Fruit fly (Drosophila melanogaster) whole organism, embryonic: ENCODE measurements around the gene Tmhs.

Experiments
- Asciz ChIP-seq: fragments of 200-800 bp; sonication (Bioruptor generic); optimal IDR thresholded peaks from 2 replicates; lab custom pipeline; 2017; ENCODE audit warnings: missing biosample characterization, mild to moderate bottlenecking, missing genetic modification characterization, missing genetic modification reagents
- CG1233 ChIP-seq: fragments of 200-800 bp; sonication (Bioruptor generic); optimal IDR thresholded peaks from 4 replicates; lab custom pipeline; 2018; ENCODE audit warnings: missing biosample characterization, mild to moderate bottlenecking, missing genetic modification characterization
- CG13624 ChIP-seq: fragments of 200-800 bp; sonication (Bioruptor generic); optimal IDR thresholded peaks from 2 replicates; lab custom pipeline; 2016; ENCODE audit warnings: missing biosample characterization, missing genetic modification characterization
- CG15269 ChIP-seq: fragments of 200-800 bp; sonication (Bioruptor generic); optimal IDR thresholded peaks from 2 replicates; lab custom pipeline; 2018; ENCODE audit warnings: missing biosample characterization, mild to moderate bottlenecking, missing genetic modification characterization, moderate library complexity
- CG15601 ChIP-seq: fragments of 200-800 bp; sonication (Bioruptor generic); optimal IDR thresholded peaks from 3 replicates; lab custom pipeline; 2019; ENCODE audit warnings: missing biosample characterization, mild to moderate bottlenecking, missing genetic modification characterization, moderate library complexity
- CG1602 ChIP-seq: fragments of 200-800 bp; sonication (Bioruptor generic); optimal IDR thresholded peaks from 3 replicates; lab custom pipeline; 2016; ENCODE audit warnings: missing biosample characterization, missing genetic modification characterization
- CG17385 ChIP-seq: fragments of 200-800 bp; sonication (Bioruptor generic); optimal IDR thresholded peaks from 3 replicates; lab custom pipeline; 2018; ENCODE audit warnings: missing biosample characterization, mild to moderate bottlenecking, missing genetic modification characterization
- CG2712 ChIP-seq: fragments of 200-800 bp; optimal IDR thresholded peaks from 3 replicates; lab custom pipeline; 2019; ENCODE audit warnings: missing biosample characterization, mild to moderate bottlenecking, missing genetic modification characterization, moderate library complexity
- CG2875 ChIP-seq: fragments of 200-800 bp; sonication (Bioruptor generic); optimal IDR thresholded peaks from 2 replicates; lab custom pipeline; 2017; ENCODE audit warnings: missing biosample characterization, mild to moderate bottlenecking, missing genetic modification characterization, missing genetic modification reagents
- CG6791 ChIP-seq: fragments of 200-800 bp; sonication (Bioruptor generic); IDR thresholded peaks from 3 replicates; pipeline ENCODE4 v1.3.6; 2022; ENCODE audit warnings: missing biosample characterization, missing genetic modification characterization; ENCODE audit not compliant: partially characterized antibody
- CG8388 ChIP-seq: fragments of 200-800 bp; sonication (Bioruptor generic); optimal IDR thresholded peaks from 2 replicates; lab custom pipeline; 2019; ENCODE audit warnings: missing biosample characterization, mild to moderate bottlenecking, missing genetic modification characterization, moderate library complexity
- CG9797 ChIP-seq: fragments of 200-800 bp; sonication (Bioruptor generic); optimal IDR thresholded peaks from 3 replicates; lab custom pipeline; 2018; ENCODE audit warnings: missing biosample characterization, mild to moderate bottlenecking, missing genetic modification characterization
- CkIIα-i1 ChIP-seq: fragments of 200-800 bp; sonication (Bioruptor generic); IDR thresholded peaks from 2 replicates; pipeline ENCODE4 v1.3.6; 2022; ENCODE audit warnings: missing biosample characterization, missing genetic modification characterization
- CoRest ChIP-seq: fragments of 200-800 bp; sonication (Bioruptor generic); optimal IDR thresholded peaks from 3 replicates; lab custom pipeline; 2018; ENCODE audit warnings: missing biosample characterization, mild to moderate bottlenecking, missing genetic modification characterization, moderate library complexity
- D ChIP-seq, 2 experiments: fragments of 200-800 bp in 1 of 2; fragments of >200 bp in 1 of 2; sonication (Bioruptor generic) in 1 of 2; optimal IDR thresholded peaks; 2 replicates in 1 of 2; 3 replicates in 1 of 2; lab custom pipeline; 2017; ENCODE audit warnings: mild to moderate bottlenecking in 1 of 2, missing biosample characterization in 1 of 2, missing genetic modification characterization in 1 of 2, missing genetic modification reagents in 1 of 2
- Ets65A ChIP-seq: fragments of 200-800 bp; sonication (Bioruptor generic); peaks from one replicate; lab custom pipeline; 2016; ENCODE audit warnings: missing biosample characterization, missing genetic modification characterization
- Gug ChIP-seq: fragments of 200-800 bp; sonication (Bioruptor generic); IDR thresholded peaks from 4 replicates; pipeline ENCODE4 v1.3.6; 2022; ENCODE audit warnings: missing biosample characterization, missing genetic modification characterization
- H15 ChIP-seq: fragments of 200-800 bp; sonication (Bioruptor generic); IDR thresholded peaks from 3 replicates; pipeline ENCODE4 v1.3.6; 2022; ENCODE audit warnings: missing biosample characterization, missing genetic modification characterization
- Hand ChIP-seq: fragments of 200-800 bp; sonication (Bioruptor generic); optimal IDR thresholded peaks from 2 replicates; lab custom pipeline; 2017; ENCODE audit warnings: mild to moderate bottlenecking, missing biosample characterization, missing genetic modification reagents, missing genetic modification characterization
- Jarid2 ChIP-seq: fragments of 200-800 bp; sonication (Bioruptor generic); optimal IDR thresholded peaks from 3 replicates; lab custom pipeline; 2017; ENCODE audit warnings: mild to moderate bottlenecking, missing biosample characterization, missing genetic modification reagents, missing genetic modification characterization
- Med ChIP-seq: fragments of 200-800 bp; sonication (Bioruptor generic); peaks from one replicate; lab custom pipeline; 2016; ENCODE audit warnings: missing biosample characterization, missing genetic modification characterization, mild to moderate bottlenecking, inconsistent platforms, moderate library complexity
- Scr ChIP-seq: fragments of 200-800 bp; sonication (Bioruptor generic); IDR thresholded peaks from 2 replicates; pipeline ENCODE4 v1.3.6; 2022; ENCODE audit warnings: missing biosample characterization, missing genetic modification characterization; ENCODE audit not compliant: partially characterized antibody
- Sox102F ChIP-seq: fragments of 200-800 bp; sonication (Bioruptor generic); optimal IDR thresholded peaks from 2 replicates; lab custom pipeline; 2018; ENCODE audit warnings: missing biosample characterization, mild to moderate bottlenecking, missing genetic modification characterization, moderate library complexity
- Sry-β ChIP-seq: fragments of 200-800 bp; sonication (Bioruptor generic); optimal IDR thresholded peaks from 2 replicates; lab custom pipeline; 2018; ENCODE audit warnings: missing biosample characterization, mild to moderate bottlenecking, missing genetic modification characterization, moderate library complexity
- Taf1 ChIP-seq: fragments of 200-800 bp; sonication (Bioruptor generic); IDR thresholded peaks from 2 replicates; pipeline ENCODE4 v1.3.6; 2022; ENCODE audit warnings: missing biosample characterization, missing genetic modification characterization
- ap ChIP-seq: fragments of 200-800 bp; sonication (Bioruptor generic); IDR thresholded peaks from 2 replicates; pipeline ENCODE4 v1.3.6; 2022; ENCODE audit warnings: missing biosample characterization, missing genetic modification characterization
- ash1 ChIP-seq: fragments of 200-800 bp; sonication (Bioruptor generic); optimal IDR thresholded peaks from 2 replicates; lab custom pipeline; 2018; ENCODE audit warnings: missing biosample characterization, mild to moderate bottlenecking, missing genetic modification characterization
- bbx ChIP-seq: fragments of 200-800 bp; sonication (Bioruptor generic); IDR thresholded peaks from 2 replicates; pipeline ENCODE4 v1.3.6; 2022; ENCODE audit warnings: missing biosample characterization, missing genetic modification characterization; ENCODE audit not compliant: partially characterized antibody
- croc ChIP-seq: fragments of 200-800 bp; sonication (Bioruptor generic); conservative IDR thresholded peaks from 3 replicates; pipeline ENCODE4 v1.3.6; 2022; ENCODE audit warnings: missing biosample characterization, missing genetic modification characterization
- dm ChIP-seq: fragments of 200-800 bp; sonication (Bioruptor generic); optimal IDR thresholded peaks from 3 replicates; lab custom pipeline; 2016; ENCODE audit warnings: missing biosample characterization, missing genetic modification characterization
- emc ChIP-seq: fragments of 200-800 bp; sonication (Bioruptor generic); optimal IDR thresholded peaks from 2 replicates; lab custom pipeline; 2016; ENCODE audit warnings: missing biosample characterization, missing genetic modification characterization
- eve ChIP-seq, 2 experiments: fragments of >200 bp; optimal IDR thresholded peaks; 2 replicates each; lab custom pipeline; 2017; ENCODE audit warnings: missing biosample characterization in 2 of 2, missing genetic modification characterization in 2 of 2
- ftz-f1 ChIP-seq: fragments of 200-800 bp; sonication (Bioruptor generic); optimal IDR thresholded peaks from 2 replicates; lab custom pipeline; 2016; ENCODE audit warnings: missing biosample characterization, missing genetic modification characterization
- gsb-n ChIP-seq: fragments of 200-800 bp; sonication (Bioruptor generic); optimal IDR thresholded peaks from 3 replicates; lab custom pipeline; 2018; ENCODE audit warnings: missing biosample characterization, mild to moderate bottlenecking, missing genetic modification characterization
- inv ChIP-seq: fragments of 200-800 bp; sonication (Bioruptor generic); IDR thresholded peaks from 2 replicates; pipeline ENCODE4 v1.3.6; 2022; ENCODE audit warnings: missing biosample characterization, missing genetic modification characterization; ENCODE audit not compliant: partially characterized antibody
- jing ChIP-seq: fragments of 200-800 bp; sonication (Bioruptor generic); optimal IDR thresholded peaks from 2 replicates; lab custom pipeline; 2018; ENCODE audit warnings: missing biosample characterization, mild to moderate bottlenecking, missing genetic modification characterization
- kni ChIP-seq: fragments of 200-800 bp; sonication (Bioruptor generic); optimal IDR thresholded peaks from 3 replicates; lab custom pipeline; 2017; ENCODE audit warnings: mild to moderate bottlenecking, missing biosample characterization, missing genetic modification reagents, missing genetic modification characterization
- lab ChIP-seq: fragments of 200-800 bp; sonication (Bioruptor generic); optimal IDR thresholded peaks from 3 replicates; lab custom pipeline; 2017; ENCODE audit warnings: missing biosample characterization, missing genetic modification characterization, mild to moderate bottlenecking, moderate library complexity, missing genetic modification reagents
- mam ChIP-seq: fragments of 200-800 bp; sonication (Bioruptor generic); optimal IDR thresholded peaks from 3 replicates; lab custom pipeline; 2016; ENCODE audit warnings: missing biosample characterization, missing genetic modification characterization
- pfk ChIP-seq: fragments of 200-800 bp; sonication (Bioruptor generic); optimal IDR thresholded peaks from 2 replicates; lab custom pipeline; 2018; ENCODE audit warnings: missing biosample characterization, mild to moderate bottlenecking, missing genetic modification characterization, moderate library complexity
- pho ChIP-seq: fragments of 200-800 bp; sonication (Bioruptor generic); optimal IDR thresholded peaks from 2 replicates; lab custom pipeline; 2016; ENCODE audit warnings: missing biosample characterization, missing genetic modification characterization
- phol ChIP-seq: fragments of 200-800 bp; sonication (Bioruptor generic); optimal IDR thresholded peaks from 3 replicates; lab custom pipeline; 2018; ENCODE audit warnings: missing biosample characterization, mild to moderate bottlenecking, missing genetic modification characterization, moderate library complexity
- pita ChIP-seq: fragments of 200-800 bp; sonication (Bioruptor generic); optimal IDR thresholded peaks from 2 replicates; lab custom pipeline; 2017; ENCODE audit warnings: missing biosample characterization, mild to moderate bottlenecking, missing genetic modification characterization
- pzg ChIP-seq: fragments of 200-800 bp; sonication (Bioruptor generic); optimal IDR thresholded peaks from 3 replicates; lab custom pipeline; 2018; ENCODE audit warnings: missing biosample characterization, mild to moderate bottlenecking, missing genetic modification characterization, moderate library complexity
- tio ChIP-seq: fragments of 200-800 bp; sonication (Bioruptor generic); optimal IDR thresholded peaks from 2 replicates; lab custom pipeline; 2017; ENCODE audit warnings: missing biosample characterization, missing genetic modification characterization, inconsistent platforms
- unpg ChIP-seq: fragments of 200-800 bp; sonication (Bioruptor generic); optimal IDR thresholded peaks from 3 replicates; lab custom pipeline; 2018; ENCODE audit warnings: missing biosample characterization, mild to moderate bottlenecking, missing genetic modification characterization, moderate library complexity
- vvl ChIP-seq: fragments of 200-800 bp; sonication (Bioruptor generic); IDR thresholded peaks from 2 replicates; pipeline ENCODE4 v1.3.6; 2022; ENCODE audit warnings: missing biosample characterization, missing genetic modification characterization
- wdn ChIP-seq: fragments of 200-800 bp; sonication (Bioruptor generic); IDR thresholded peaks from 2 replicates; pipeline ENCODE4 v1.3.6; 2022; ENCODE audit warnings: missing biosample characterization, missing genetic modification characterization
- zen ChIP-seq: fragments of 200-800 bp; sonication (Bioruptor generic); optimal IDR thresholded peaks from 3 replicates; lab custom pipeline; 2018; ENCODE audit warnings: missing biosample characterization, mild to moderate bottlenecking, missing genetic modification characterization, moderate library complexity

The Tmhs gene

DNA sequence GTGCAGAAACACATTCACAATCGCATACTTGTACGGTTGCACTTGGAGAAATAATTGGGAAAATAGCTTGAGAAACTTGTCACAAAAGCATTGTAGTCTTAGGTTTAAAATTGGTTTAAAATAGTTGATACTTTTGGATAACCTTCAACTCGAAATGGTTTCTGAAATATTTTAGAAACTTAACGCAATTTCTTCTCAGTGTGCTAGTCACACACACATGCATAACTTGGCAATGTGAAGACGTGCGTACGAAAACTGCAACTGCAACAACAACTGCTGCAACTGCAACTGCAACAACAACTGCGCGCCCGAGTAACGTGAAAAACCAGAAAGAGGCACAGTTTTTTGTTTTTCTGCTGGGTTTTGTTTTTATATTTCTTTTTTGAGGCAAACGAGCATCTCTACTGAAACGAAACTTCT, 678 bp downstream of the Tmhs start (continued):
- TF ChIP-seq Hand: no peak
- TF ChIP-seq emc (GFP tag; lab: Kevin White, UChicago): peak; percentile 40
- TF ChIP-seq dm: peak; percentile 55
- TF ChIP-seq CG2875: peak; percentile 81
- TF ChIP-seq zen: peak; percentile 97
- no peak for TF ChIP-seq Jarid2 (GFP tag; lab: Kevin White, UChicago)
- TF ChIP-seq CoRest: peak; percentile 79
- no peak for TF ChIP-seq pita (GFP tag; lab: Kevin White, UChicago)
- TF ChIP-seq croc: peak; percentile 84
- peak; percentile 40 for TF ChIP-seq pho
- TF ChIP-seq CG1233: peak; percentile 80
- peak; percentile 96 for TF ChIP-seq Med (GFP tag; lab: Kevin White, UChicago)
- TF ChIP-seq ftz-f1 (GFP tag; lab: Kevin White, UChicago): no peak
- TF ChIP-seq CG1602 (GFP tag; lab: Kevin White, UChicago): peak; percentile 74
- peak; percentile 85 for TF ChIP-seq Asciz (GFP tag; lab: Kevin White, UChicago)
- TF ChIP-seq vvl (GFP tag; lab: Robert Waterston, UW): peak; percentile 90
- no peak for TF ChIP-seq pfk (GFP tag; lab: Kevin White, UChicago)
- peak; percentile 51; the same call in 2 of the 4 replicates for TF ChIP-seq Gug (GFP tag; lab: Robert Waterston, UW)
- TF ChIP-seq gsb-n (tag; lab: Kevin White, UChicago): peak; percentile 81
- no peak for TF ChIP-seq Scr (GFP tag; lab: Robert Waterston, UW)
- TF ChIP-seq CG6791 (GFP tag; lab: Robert Waterston, UW): no peak
- no peak for TF ChIP-seq D (optimal IDR thresholded peaks at IDR 0.05; lab: Kevin White, UChicago)
- peak; percentile 84 for TF ChIP-seq D (GFP tag; optimal IDR thresholded peaks at IDR 0.05; lab: Kevin White, UChicago)
- no peak for TF ChIP-seq ash1 (GFP tag; lab: Kevin White, UChicago)
- peak; percentile 1 for TF ChIP-seq Sry-β
- TF ChIP-seq CG17385 (GFP tag; lab: Kevin White, UChicago): peak; percentile 74
- TF ChIP-seq eve (GFP tag; optimal IDR thresholded peaks at IDR 0.05; lab: Kevin White, UChicago): peak; percentile 74 to 92
- TF ChIP-seq bbx (GFP tag; lab: Robert Waterston, UW): no peak
- TF ChIP-seq wdn (GFP tag; lab: Robert Waterston, UW): peak; percentile 38; the same call in 1 of the 2 replicates
- TF ChIP-seq pzg: no peak
- no peak for TF ChIP-seq CkIIα-i1 (GFP tag; lab: Robert Waterston, UW)
- TF ChIP-seq phol (tag; lab: Kevin White, UChicago): peak; percentile 93
- TF ChIP-seq CG2712 (tag; lab: Kevin White, UChicago): peak; percentile 91
- TF ChIP-seq CG15269 (tag; lab: Kevin White, UChicago): peak; percentile 82
- TF ChIP-seq unpg (GFP tag; lab: Kevin White, UChicago): peak; percentile 83
- peak; percentile 58 for TF ChIP-seq CG13624 (GFP tag; lab: Kevin White, UChicago)
- peak; percentile 77 for TF ChIP-seq tio
- peak; percentile 80 for TF ChIP-seq H15 (GFP tag; lab: Robert Waterston, UW)
- peak; percentile 79 for TF ChIP-seq CG8388 (GFP tag; lab: Kevin White, UChicago)
- peak; percentile 91 for TF ChIP-seq Sox102F (GFP tag; lab: Kevin White, UChicago)
- TF ChIP-seq mam (GFP tag; lab: Kevin White, UChicago): peak; percentile 39
- peak; percentile 98 for TF ChIP-seq Ets65A (GFP tag; lab: Kevin White, UChicago)
- no peak for TF ChIP-seq Taf1 (GFP tag; lab: Robert Waterston, UW)
- peak; percentile 68 for TF ChIP-seq lab (GFP tag; lab: Kevin White, UChicago)
- TF ChIP-seq CG15601 (tag; lab: Kevin White, UChicago): peak; percentile 70
- no peak for TF ChIP-seq kni
- no peak for TF ChIP-seq CG9797 (GFP tag; lab: Kevin White, UChicago)
- peak; percentile 88 for TF ChIP-seq jing
- peak; percentile 87 for TF ChIP-seq ap
- no peak for TF ChIP-seq inv (GFP tag; lab: Robert Waterston, UW)
